Fruit fly (Drosophila melanogaster) whole organism, pupa: ENCODE results near the gene rha.

ENCODE experiments used
- CG10348 ChIP-seq: fragments of 200-800 bp; sonication (Bioruptor generic); IDR thresholded peaks from 2 replicates; pipeline ENCODE4 v1.3.6; 2022; ENCODE audit warnings: missing biosample characterization, missing genetic modification characterization
- CG12605 ChIP-seq: fragments of 200-800 bp; sonication (Bioruptor generic); IDR thresholded peaks from 2 replicates; pipeline ENCODE4 v1.3.6; 2022; ENCODE audit warnings: missing biosample characterization, missing genetic modification characterization
- CG13204 ChIP-seq: fragments of 200-800 bp; sonication (Bioruptor generic); optimal IDR thresholded peaks from 2 replicates; lab custom pipeline; 2018; ENCODE audit warnings: missing biosample characterization, mild to moderate bottlenecking, missing genetic modification characterization, moderate library complexity
- CG14655 ChIP-seq: fragments of 200-800 bp; sonication (Bioruptor generic); optimal IDR thresholded peaks from 3 replicates; lab custom pipeline; 2017; ENCODE audit warnings: mild to moderate bottlenecking, missing biosample characterization, missing genetic modification reagents, missing genetic modification characterization
- CG15710 ChIP-seq: fragments of 200-800 bp; sonication (Bioruptor generic); optimal IDR thresholded peaks from 2 replicates; lab custom pipeline; 2018; ENCODE audit warnings: missing biosample characterization, mild to moderate bottlenecking, missing genetic modification characterization, moderate library complexity
- CG17806 ChIP-seq: fragments of 200-800 bp; sonication (Bioruptor generic); optimal IDR thresholded peaks from 2 replicates; lab custom pipeline; 2018; ENCODE audit warnings: missing biosample characterization, mild to moderate bottlenecking, missing genetic modification characterization, moderate library complexity
- CG32121 ChIP-seq: fragments of 200-800 bp; sonication (Bioruptor generic); IDR thresholded peaks from 2 replicates; pipeline ENCODE4 v1.3.6; 2022; ENCODE audit warnings: missing biosample characterization, missing genetic modification characterization
- CG34367 ChIP-seq: fragments of 200-800 bp; sonication (Bioruptor generic); optimal IDR thresholded peaks from 2 replicates; lab custom pipeline; 2018; ENCODE audit warnings: missing biosample characterization, mild to moderate bottlenecking, missing genetic modification characterization
- CG4496 ChIP-seq: fragments of 200-800 bp; sonication (Bioruptor generic); IDR thresholded peaks from 3 replicates; pipeline ENCODE4 v1.3.6; 2022; ENCODE audit warnings: missing biosample characterization, missing genetic modification characterization
- CG8159 ChIP-seq: fragments of 200-800 bp; sonication (Bioruptor generic); optimal IDR thresholded peaks from 3 replicates; lab custom pipeline; 2018; ENCODE audit warnings: missing biosample characterization, mild to moderate bottlenecking, missing genetic modification characterization, moderate library complexity
- CG8301 ChIP-seq: fragments of 200-800 bp; sonication (Bioruptor generic); optimal IDR thresholded peaks from 2 replicates; lab custom pipeline; 2018; ENCODE audit warnings: missing biosample characterization, mild to moderate bottlenecking, missing genetic modification characterization
- CG9948 ChIP-seq: fragments of 200-800 bp; sonication (Bioruptor generic); optimal IDR thresholded peaks from 2 replicates; lab custom pipeline; 2018; ENCODE audit warnings: missing biosample characterization, mild to moderate bottlenecking, missing genetic modification characterization, moderate library complexity
- D1 ChIP-seq: fragments of 200-800 bp; sonication (Bioruptor generic); optimal IDR thresholded peaks from 2 replicates; lab custom pipeline; 2018; ENCODE audit warnings: missing biosample characterization, mild to moderate bottlenecking, missing genetic modification characterization, moderate library complexity
- EcR ChIP-seq: fragments of 200-800 bp; sonication (Bioruptor generic); optimal IDR thresholded peaks from 3 replicates; lab custom pipeline; 2019; ENCODE audit warnings: missing biosample characterization, missing genetic modification characterization, mild to moderate bottlenecking, moderate library complexity, missing genetic modification reagents
- Ets98B ChIP-seq: fragments of 200-800 bp; sonication (Bioruptor generic); IDR thresholded peaks from 2 replicates; pipeline ENCODE4 v1.3.6; 2022; ENCODE audit warnings: missing biosample characterization, missing genetic modification characterization
- Pif1A ChIP-seq: fragments of 200-800 bp; sonication (Bioruptor generic); optimal IDR thresholded peaks from 3 replicates; lab custom pipeline; 2016; ENCODE audit warnings: missing biosample characterization, missing genetic modification characterization
- Pif1B ChIP-seq: fragments of 200-800 bp; sonication (Bioruptor generic); optimal IDR thresholded peaks from 3 replicates; lab custom pipeline; 2016; ENCODE audit warnings: missing biosample characterization, missing genetic modification characterization
- Snoo ChIP-seq: fragments of 200-800 bp; sonication (Bioruptor generic); optimal IDR thresholded peaks from 3 replicates; lab custom pipeline; 2017; ENCODE audit warnings: missing biosample characterization, mild to moderate bottlenecking, missing genetic modification characterization, inconsistent platforms
- fd96Ca ChIP-seq: fragments of 200-800 bp; sonication (Bioruptor generic); IDR thresholded peaks from 3 replicates; pipeline ENCODE4 v1.3.6; 2022; ENCODE audit warnings: missing biosample characterization, missing genetic modification characterization
- gl ChIP-seq: fragments of 200-800 bp; sonication (Bioruptor generic); optimal IDR thresholded peaks from 2 replicates; lab custom pipeline; 2018; ENCODE audit warnings: missing biosample characterization, mild to moderate bottlenecking, missing genetic modification characterization
- rn ChIP-seq: fragments of 200-800 bp; sonication (Bioruptor generic); IDR thresholded peaks from 2 replicates; pipeline ENCODE4 v1.3.6; 2022; ENCODE audit warnings: missing biosample characterization, missing genetic modification characterization

rha gene

dm6 chr3R:25312583-25312982 lies 27.5 kb upstream of the rha start:
- TF ChIP-seq CG14655: no peak
- no peak for TF ChIP-seq Pif1A (GFP tag; lab: Kevin White, UChicago)
- TF ChIP-seq gl (tag; lab: Kevin White, UChicago): no peak
- TF ChIP-seq, all 21 proteins: peak for 0

- TF ChIP-seq Snoo (no peak), CG34367 (tag; lab: Kevin White, UChicago) (no peak), Pif1A (GFP tag; lab: Kevin White, UChicago) (no peak), CG4496 (GFP tag; lab: Robert Waterston, UW) (no peak), CG14655 (no peak), CG8159 (tag; lab: Kevin White, UChicago) (no peak), Ets98B (GFP tag; lab: Robert Waterston, UW) (no peak), rn (no peak), EcR (GFP tag; lab: Kevin White, UChicago) (no peak), CG12605 (GFP tag; lab: Robert Waterston, UW) (no peak), CG8301 (no peak), CG13204 (GFP tag; lab: Kevin White, UChicago) (no peak), CG32121 (GFP tag; lab: Robert Waterston, UW) (no peak)
These were observed 26.3 kb upstream of the rha start, which contains the start of gene CG31087 for dm6 chr3R:25313771-25314170. Gene CG31087 (minus strand): TSS chr3R:25313833.

DNA sequence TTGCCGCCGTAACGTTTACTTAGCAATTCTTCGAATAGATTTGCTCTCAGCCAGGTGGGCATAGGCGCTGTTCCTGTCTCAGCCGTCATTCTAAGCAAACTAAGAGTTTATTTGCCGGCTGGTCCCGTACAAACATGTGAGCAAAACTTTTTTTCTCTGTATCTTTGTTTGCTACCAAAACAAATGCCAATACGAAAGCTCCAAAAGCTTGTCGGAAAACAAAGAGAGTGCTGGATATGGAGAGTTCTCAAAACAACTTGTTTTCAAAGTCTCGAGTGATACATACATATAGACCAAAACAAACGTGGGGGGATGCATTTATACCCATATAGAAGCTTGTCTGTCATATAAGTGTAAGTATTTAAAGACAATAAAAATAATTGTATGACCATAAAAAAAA lies 24.0 kb upstream of the rha start, which contains the start of gene CG10559:
CG10559 (minus strand) TSS at position 101 of the 400 bp plus-strand sequence.
- TF ChIP-seq Snoo (no peak), CG12605 (GFP tag; lab: Robert Waterston, UW) (no peak), gl (tag; lab: Kevin White, UChicago) (no peak), CG14655 (no peak), EcR (GFP tag; lab: Kevin White, UChicago) (no peak), D1 (no peak), fd96Ca (GFP tag; lab: Robert Waterston, UW) (no peak), CG32121 (GFP tag; lab: Robert Waterston, UW) (no peak), rn (no peak), CG9948 (no peak), Ets98B (GFP tag; lab: Robert Waterston, UW) (no peak), CG8159 (tag; lab: Kevin White, UChicago) (no peak), CG17806 (tag; lab: Kevin White, UChicago) (no peak), CG10348 (no peak), Pif1B (GFP tag; lab: Kevin White, UChicago) (no peak), Pif1A (GFP tag; lab: Kevin White, UChicago) (no peak)

dm6 chr3R:25318011-25318410 lies 22.0 kb upstream of the rha start, which contains the start of gene CG10553:
Gene CG10553 (minus strand): TSS chr3R:25318111.
- TF ChIP-seq Ets98B (GFP tag; lab: Robert Waterston, UW): no peak
- TF ChIP-seq CG17806 (tag; lab: Kevin White, UChicago): no peak
- no peak for TF ChIP-seq Pif1A (GFP tag; lab: Kevin White, UChicago)
- no peak for TF ChIP-seq CG10348
- TF ChIP-seq CG8159 (tag; lab: Kevin White, UChicago): no peak
- no peak for TF ChIP-seq Pif1B (GFP tag; lab: Kevin White, UChicago)
- TF ChIP-seq CG12605 (GFP tag; lab: Robert Waterston, UW): no peak
- no peak for TF ChIP-seq CG13204 (GFP tag; lab: Kevin White, UChicago)
- no peak for TF ChIP-seq rn
- no peak for TF ChIP-seq CG8301
- TF ChIP-seq, all 21 proteins: peak for 0

DNA sequence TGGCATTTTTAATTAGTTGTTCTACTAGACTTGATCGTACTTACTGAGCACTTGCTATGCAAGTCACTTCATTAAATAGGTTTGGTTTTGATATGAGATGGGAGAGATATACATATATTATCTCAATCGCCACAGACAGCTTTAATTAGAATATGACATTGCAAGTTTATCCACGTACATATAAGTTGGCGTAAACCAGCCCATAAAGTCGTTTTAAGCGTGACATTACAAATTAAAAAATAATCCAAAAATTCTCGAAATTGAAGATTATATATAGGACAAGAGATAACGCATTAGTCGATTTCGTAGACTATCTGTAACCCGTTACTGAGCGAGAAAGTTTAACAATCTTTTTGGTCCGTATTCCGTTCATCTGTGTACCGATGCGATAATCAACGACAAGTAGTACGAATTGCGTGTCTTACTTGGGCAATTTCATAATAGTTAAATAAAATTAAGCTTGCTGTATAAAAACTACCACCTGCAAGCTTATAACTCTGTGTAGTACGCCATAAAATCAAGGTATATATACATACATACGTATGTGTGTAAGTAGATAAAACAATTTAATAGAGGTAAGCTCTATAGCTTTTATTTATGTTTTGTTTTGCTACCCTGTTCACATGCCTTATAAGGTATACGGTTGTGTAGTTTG lies 19.9 kb upstream of the rha start, which contains the start of gene CG10560:
CG10560 (minus strand) TSS at position 51 of the 655 bp plus-strand sequence.
- TF ChIP-seq Ets98B (GFP tag; lab: Robert Waterston, UW): no peak
- TF ChIP-seq CG8159 (tag; lab: Kevin White, UChicago): no peak
- no peak for TF ChIP-seq CG8301
- no peak for TF ChIP-seq Pif1B (GFP tag; lab: Kevin White, UChicago)
- TF ChIP-seq CG13204 (GFP tag; lab: Kevin White, UChicago): no peak
- TF ChIP-seq CG10348: no peak
- no peak for TF ChIP-seq CG4496 (GFP tag; lab: Robert Waterston, UW)
- TF ChIP-seq Snoo: no peak
- no peak for TF ChIP-seq Pif1A (GFP tag; lab: Kevin White, UChicago)
- no peak for TF ChIP-seq CG12605 (GFP tag; lab: Robert Waterston, UW)

DNA sequence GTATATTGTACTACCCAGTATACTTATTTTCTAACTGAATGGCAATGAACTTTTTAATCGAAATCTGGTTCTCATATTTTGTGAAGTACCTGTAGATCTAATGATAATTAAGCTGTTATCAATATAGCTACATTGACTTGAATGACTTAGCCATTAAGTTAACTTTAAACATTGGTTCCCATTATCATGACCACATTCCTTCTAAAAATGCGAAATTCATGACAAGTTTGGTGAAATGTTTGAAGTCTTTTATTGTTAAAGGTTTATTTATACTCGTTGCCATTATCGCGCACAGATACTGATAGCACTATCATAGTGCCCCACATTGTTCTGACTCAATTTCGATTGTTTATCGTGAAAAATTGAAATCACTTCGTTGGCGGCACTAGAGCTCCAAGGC lies 19.2 kb upstream of the rha start:
- TF ChIP-seq Ets98B (GFP tag; lab: Robert Waterston, UW) (no peak), Snoo (no peak), Pif1B (GFP tag; lab: Kevin White, UChicago) (no peak), CG32121 (GFP tag; lab: Robert Waterston, UW) (no peak), CG8301 (no peak), CG8159 (tag; lab: Kevin White, UChicago) (no peak), CG4496 (GFP tag; lab: Robert Waterston, UW) (no peak), CG15710 (tag; lab: Kevin White, UChicago) (no peak), rn (no peak), CG14655 (no peak), CG34367 (tag; lab: Kevin White, UChicago) (no peak), gl (tag; lab: Kevin White, UChicago) (no peak), fd96Ca (GFP tag; lab: Robert Waterston, UW) (no peak), EcR (GFP tag; lab: Kevin White, UChicago) (no peak), CG12605 (GFP tag; lab: Robert Waterston, UW) (no peak), CG13204 (GFP tag; lab: Kevin White, UChicago) (no peak), Pif1A (GFP tag; lab: Kevin White, UChicago) (no peak), CG9948 (no peak), CG10348 (no peak)
